Worm (Caenorhabditis elegans) whole organism, early embryonic: Measurements from ENCODE around the gene fbf-1.

Source experiments
- B0310.2 ChIP-seq: sonication (generic microtip); optimal IDR thresholded peaks from 2 replicates; lab custom pipeline; 2016; ENCODE audit warnings: mild to moderate bottlenecking, missing genetic modification characterization, missing compliant biosample characterization
- F13C5.2 ChIP-seq: sonication (generic microtip); optimal IDR thresholded peaks from 2 replicates; lab custom pipeline; 2017; ENCODE audit warnings: mild to moderate bottlenecking, missing genetic modification characterization, inconsistent platforms, missing compliant biosample characterization
- aly-1 ChIP-seq: sonication (generic microtip); optimal IDR thresholded peaks from 2 replicates; lab custom pipeline; 2016; ENCODE audit warnings: missing genetic modification characterization, missing compliant biosample characterization
- ama-1 ChIP-seq: fragments of 150-350 bp; optimal IDR thresholded peaks from 2 replicates; lab custom pipeline; 2014
- ceh-13 ChIP-seq: fragments of 200-800 bp; sonication (Bioruptor generic); optimal IDR thresholded peaks from 2 replicates; lab custom pipeline; 2018; ENCODE audit warnings: mild to moderate bottlenecking, missing genetic modification characterization, missing compliant biosample characterization
- ceh-36 ChIP-seq: sonication (generic microtip); optimal IDR thresholded peaks from 2 replicates; lab custom pipeline; 2016; ENCODE audit warnings: missing genetic modification characterization, inconsistent platforms, missing compliant biosample characterization
- ets-7 ChIP-seq: sonication (generic microtip); optimal IDR thresholded peaks from 2 replicates; lab custom pipeline; 2016; ENCODE audit warnings: missing genotype, missing genetic modification characterization, missing compliant biosample characterization
- flt-1 ChIP-seq: fragments of 200-800 bp; sonication (Bioruptor generic); IDR thresholded peaks from 2 replicates; pipeline ENCODE4 v1.3.6; 2022; ENCODE audit warnings: missing genetic modification characterization, missing compliant biosample characterization
- hmbx-1 ChIP-seq: sonication (generic microtip); optimal IDR thresholded peaks from 2 replicates; lab custom pipeline; 2016; ENCODE audit warnings: mild to moderate bottlenecking, missing genetic modification characterization, missing compliant biosample characterization
- hmg-4 ChIP-seq: fragments of 200-800 bp; sonication (Bioruptor generic); optimal IDR thresholded peaks from 2 replicates; lab custom pipeline; 2018; ENCODE audit warnings: mild to moderate bottlenecking, missing genetic modification characterization, missing compliant biosample characterization
- hnd-1 ChIP-seq: sonication (generic microtip); optimal IDR thresholded peaks from 2 replicates; lab custom pipeline; 2016; ENCODE audit warnings: missing genetic modification characterization, missing compliant biosample characterization
- pes-1 ChIP-seq: fragments of 200-800 bp; sonication (Bioruptor generic); IDR thresholded peaks from 2 replicates; pipeline ENCODE4 v1.3.6; 2022; ENCODE audit warnings: missing genetic modification reagents, missing genetic modification characterization, missing compliant biosample characterization
- scrt-1 ChIP-seq: fragments of 200-800 bp; sonication (Bioruptor generic); IDR thresholded peaks from 2 replicates; pipeline ENCODE4 v1.3.6; 2022; ENCODE audit warnings: missing genetic modification characterization, missing compliant biosample characterization
- sea-1 ChIP-seq: fragments of 200-800 bp; sonication (Bioruptor generic); conservative IDR thresholded peaks from 2 replicates; pipeline ENCODE4 v1.3.6; 2022; ENCODE audit warnings: missing genetic modification characterization, missing compliant biosample characterization
- tbx-11 ChIP-seq: fragments of 200-800 bp; sonication (Bioruptor generic); IDR thresholded peaks from 2 replicates; pipeline ENCODE4 v1.3.6; 2022; ENCODE audit warnings: missing genetic modification characterization, missing compliant biosample characterization
- tbx-37 ChIP-seq: fragments of 200-800 bp; sonication (Bioruptor generic); conservative IDR thresholded peaks from 2 replicates; pipeline ENCODE4 v1.3.6; 2022; ENCODE audit warnings: missing genetic modification reagents, missing genetic modification characterization, missing compliant biosample characterization
- tra-4 ChIP-seq: sonication (generic microtip); optimal IDR thresholded peaks from 2 replicates; lab custom pipeline; 2017; ENCODE audit warnings: missing genetic modification characterization, missing compliant biosample characterization

fbf-1 gene

ce11 chrII:6080743-6081142 lies at the start of gene fbf-1:
Gene fbf-1, minus strand, starts transcription at chrII:6080843.
- TF ChIP-seq sea-1 (GFP tag; lab: Robert Waterston, UW) (no peak), pes-1 (GFP tag; lab: Robert Waterston, UW) (no peak), hmg-4 (GFP tag; lab: Kevin White, UChicago) (no peak), flt-1 (GFP tag; lab: Robert Waterston, UW) (no peak), ceh-36 (tag; lab: Kevin White, UChicago) (no peak), ama-1 (lab: Kevin White, UChicago) (no peak), B0310.2 (tag; lab: Kevin White, UChicago) (no peak), ceh-13 (GFP tag; lab: Kevin White, UChicago) (no peak), tbx-11 (GFP tag; lab: Robert Waterston, UW) (no peak), tbx-37 (no peak), tra-4 (tag; lab: Kevin White, UChicago) (no peak)

ce11 chrII:6125259-6125658 lies 44.6 kb upstream of the fbf-1 start, which contains the start of gene rars-2:
Gene rars-2, plus strand, starts transcription at chrII:6125559.
- no peak for TF ChIP-seq tbx-11 (GFP tag; lab: Robert Waterston, UW)
- TF ChIP-seq F13C5.2 (tag; lab: Kevin White, UChicago), result no peak
- TF ChIP-seq pes-1 (GFP tag; lab: Robert Waterston, UW), result no peak
- TF ChIP-seq ceh-13 (GFP tag; lab: Kevin White, UChicago), result no peak
- no peak for TF ChIP-seq hnd-1
- no peak for TF ChIP-seq tra-4 (tag; lab: Kevin White, UChicago)

- TF ChIP-seq tbx-11 (GFP tag; lab: Robert Waterston, UW) (no peak), hmbx-1 (tag; lab: Kevin White, UChicago) (no peak), sea-1 (GFP tag; lab: Robert Waterston, UW) (no peak), hmg-4 (GFP tag; lab: Kevin White, UChicago) (no peak), pes-1 (GFP tag; lab: Robert Waterston, UW) (no peak), tbx-37 (no peak), ceh-13 (GFP tag; lab: Kevin White, UChicago) (no peak)
Measured at ce11 chrII:6123513-6123912, 42.9 kb upstream of the fbf-1 start, which contains the start of gene C29H12.2. Gene C29H12.2, plus strand, starts transcription at chrII:6123809.

ce11 chrII:6122641-6123424 lies 42.2 kb upstream of the fbf-1 start:
- TF ChIP-seq F13C5.2 (tag; lab: Kevin White, UChicago), result no peak
- no peak for TF ChIP-seq tbx-11 (GFP tag; lab: Robert Waterston, UW)
- no peak for TF ChIP-seq sea-1 (GFP tag; lab: Robert Waterston, UW)
- TF ChIP-seq hnd-1, result no peak
- TF ChIP-seq ets-7, result no peak
- TF ChIP-seq B0310.2 (tag; lab: Kevin White, UChicago), result no peak

ce11 chrII:6120548-6120947 lies 39.9 kb upstream of the fbf-1 start:
- TF ChIP-seq tra-4 (tag; lab: Kevin White, UChicago), result no peak
- no peak for TF ChIP-seq sea-1 (GFP tag; lab: Robert Waterston, UW)
- TF ChIP-seq ceh-36 (tag; lab: Kevin White, UChicago), result no peak
- TF ChIP-seq tbx-37, result no peak
- TF ChIP-seq pes-1 (GFP tag; lab: Robert Waterston, UW), result no peak
- no peak for TF ChIP-seq hmbx-1 (tag; lab: Kevin White, UChicago)
- TF ChIP-seq ceh-13 (GFP tag; lab: Kevin White, UChicago), result no peak
- TF ChIP-seq ets-7, result no peak
- TF ChIP-seq hnd-1, result no peak
- no peak for TF ChIP-seq F13C5.2 (tag; lab: Kevin White, UChicago)
- TF ChIP-seq B0310.2 (tag; lab: Kevin White, UChicago), result no peak

- TF ChIP-seq ceh-36 (tag; lab: Kevin White, UChicago), result peak; percentile 66
- TF ChIP-seq hmbx-1 (tag; lab: Kevin White, UChicago), result no peak
Measured at ce11 chrII:6118163-6118562, 37.5 kb upstream of the fbf-1 start, which contains the start of gene C29H12.6. Gene C29H12.6, minus strand, starts transcription at chrII:6118263.

- TF ChIP-seq ceh-36 (tag; lab: Kevin White, UChicago) (no peak), B0310.2 (tag; lab: Kevin White, UChicago) (no peak), ama-1 (lab: Kevin White, UChicago) (no peak), tbx-11 (GFP tag; lab: Robert Waterston, UW) (no peak), hmbx-1 (tag; lab: Kevin White, UChicago) (no peak), ets-7 (no peak), tbx-37 (no peak), flt-1 (GFP tag; lab: Robert Waterston, UW) (no peak), aly-1 (tag; lab: Kevin White, UChicago) (no peak), tra-4 (tag; lab: Kevin White, UChicago) (no peak), sea-1 (GFP tag; lab: Robert Waterston, UW) (no peak), scrt-1 (GFP tag; lab: Robert Waterston, UW) (no peak), ceh-13 (GFP tag; lab: Kevin White, UChicago) (no peak), F13C5.2 (tag; lab: Kevin White, UChicago) (no peak), pes-1 (GFP tag; lab: Robert Waterston, UW) (no peak)
Measured at ce11 chrII:6116701-6117100, 36.1 kb upstream of the fbf-1 start.

- TF ChIP-seq hmbx-1 (tag; lab: Kevin White, UChicago), result no peak
- no peak for TF ChIP-seq aly-1 (tag; lab: Kevin White, UChicago)
- TF ChIP-seq ets-7, result no peak
- no peak for TF ChIP-seq ama-1 (lab: Kevin White, UChicago)
- TF ChIP-seq hnd-1, result no peak
- TF ChIP-seq ceh-36 (tag; lab: Kevin White, UChicago), result no peak
- TF ChIP-seq pes-1 (GFP tag; lab: Robert Waterston, UW), result no peak
- TF ChIP-seq F13C5.2 (tag; lab: Kevin White, UChicago), result no peak
- no peak for TF ChIP-seq sea-1 (GFP tag; lab: Robert Waterston, UW)
- no peak for TF ChIP-seq flt-1 (GFP tag; lab: Robert Waterston, UW)
- no peak for TF ChIP-seq tbx-37
- no peak for TF ChIP-seq tbx-11 (GFP tag; lab: Robert Waterston, UW)
- TF ChIP-seq ceh-13 (GFP tag; lab: Kevin White, UChicago), result no peak
- TF ChIP-seq tra-4 (tag; lab: Kevin White, UChicago), result no peak
- no peak for TF ChIP-seq scrt-1 (GFP tag; lab: Robert Waterston, UW)
- TF ChIP-seq B0310.2 (tag; lab: Kevin White, UChicago), result no peak
Measured at ce11 chrII:6115283-6115682, 34.6 kb upstream of the fbf-1 start.
